Worm (Caenorhabditis elegans) whole organism, young adult: ENCODE measurements around the gene T12D8.9.
A peak's percentile ranks its signal among the peaks of the same experiment; 100 is the strongest.

ENCODE experiments used
- C17E4.6 ChIP-seq: fragments of 200-800 bp; sonication (Bioruptor generic); IDR thresholded peaks from 2 replicates; pipeline ENCODE4 v1.3.6; 2022; ENCODE audit warnings: missing genetic modification reagents, missing genetic modification characterization, missing compliant biosample characterization
- D2030.7 ChIP-seq: fragments of 200-800 bp; sonication (Bioruptor generic); IDR thresholded peaks from 2 replicates; pipeline ENCODE4 v1.3.6; 2022; ENCODE audit warnings: missing genetic modification reagents, missing genetic modification characterization, missing compliant biosample characterization
- F33H1.4 ChIP-seq: fragments of 200-800 bp; sonication (Bioruptor generic); IDR thresholded peaks from 2 replicates; pipeline ENCODE4 v1.3.6; 2022; ENCODE audit warnings: missing genetic modification reagents, missing genetic modification characterization, missing compliant biosample characterization
- F57A8.1 ChIP-seq: fragments of 200-800 bp; sonication (Bioruptor generic); optimal IDR thresholded peaks from 2 replicates; lab custom pipeline; 2018; ENCODE audit warnings: mild to moderate bottlenecking, missing genetic modification characterization, moderate library complexity, missing compliant biosample characterization
- K12H6.12 ChIP-seq: fragments of 200-800 bp; sonication (Bioruptor generic); optimal IDR thresholded peaks from 2 replicates; lab custom pipeline; 2018; ENCODE audit warnings: mild to moderate bottlenecking, missing genetic modification characterization, missing compliant biosample characterization
- Y53F4B.3 ChIP-seq: fragments of 200-800 bp; sonication (Bioruptor generic); IDR thresholded peaks from 2 replicates; pipeline ENCODE4 v1.3.6; 2022; ENCODE audit warnings: missing genetic modification reagents, missing genetic modification characterization, missing compliant biosample characterization
- Y53G8AR.9 ChIP-seq: fragments of 200-800 bp; sonication (Bioruptor generic); conservative IDR thresholded peaks from 2 replicates; pipeline ENCODE4 v1.3.6; 2022; ENCODE audit warnings: missing genetic modification reagents, missing genetic modification characterization, missing compliant biosample characterization
- Y79H2A.3 ChIP-seq: fragments of 200-800 bp; sonication (Bioruptor generic); conservative IDR thresholded peaks from 2 replicates; pipeline ENCODE4 v1.3.6; 2022; ENCODE audit warnings: missing genetic modification reagents, missing genetic modification characterization, missing compliant biosample characterization
- akir-1 ChIP-seq: fragments of 200-800 bp; sonication (Bioruptor generic); optimal IDR thresholded peaks from 2 replicates; lab custom pipeline; 2018; ENCODE audit warnings: mild to moderate bottlenecking, missing genetic modification characterization, moderate library complexity, missing compliant biosample characterization
- aptf-2 ChIP-seq: fragments of 200-800 bp; sonication (Bioruptor generic); conservative IDR thresholded peaks from 2 replicates; pipeline ENCODE4 v1.3.6; 2022; ENCODE audit warnings: missing genetic modification reagents, missing genetic modification characterization, missing compliant biosample characterization
- atf-7 ChIP-seq: sonication (generic microtip); optimal IDR thresholded peaks from 2 replicates; lab custom pipeline; 2017; ENCODE audit warnings: mild to moderate bottlenecking, missing genetic modification characterization, missing compliant biosample characterization
- cebp-2 ChIP-seq: fragments of 200-800 bp; sonication (Bioruptor generic); IDR thresholded peaks from 2 replicates; pipeline ENCODE4 v1.3.6; 2022; ENCODE audit warnings: missing genetic modification characterization, missing compliant biosample characterization
- ceh-100 ChIP-seq: fragments of 200-800 bp; sonication (Bioruptor generic); IDR thresholded peaks from 2 replicates; pipeline ENCODE4 v1.3.6; 2022; ENCODE audit warnings: missing genetic modification reagents, missing genetic modification characterization, missing compliant biosample characterization
- ceh-27 ChIP-seq: fragments of 200-800 bp; sonication (Bioruptor generic); optimal IDR thresholded peaks from 2 replicates; lab custom pipeline; 2018; ENCODE audit warnings: mild to moderate bottlenecking, missing genetic modification characterization, moderate library complexity, missing compliant biosample characterization
- die-1 ChIP-seq: sonication (generic microtip); optimal IDR thresholded peaks from 2 replicates; lab custom pipeline; 2016; ENCODE audit warnings: missing genotype, mild to moderate bottlenecking, missing genetic modification characterization, missing compliant biosample characterization
- dox-1 ChIP-seq: fragments of 200-800 bp; sonication (Bioruptor generic); IDR thresholded peaks from 2 replicates; pipeline ENCODE4 v1.3.6; 2022; ENCODE audit warnings: missing genetic modification reagents, missing genetic modification characterization, missing compliant biosample characterization
- egl-18 ChIP-seq: fragments of 200-800 bp; sonication (Bioruptor generic); IDR thresholded peaks from 2 replicates; pipeline ENCODE4 v1.3.6; 2022; ENCODE audit warnings: missing genetic modification reagents, missing genetic modification characterization, missing compliant biosample characterization
- egrh-3 ChIP-seq: fragments of 200-800 bp; sonication (Bioruptor generic); IDR thresholded peaks from 2 replicates; pipeline ENCODE4 v1.3.6; 2022; ENCODE audit warnings: missing genetic modification reagents, missing genetic modification characterization, missing compliant biosample characterization
- ekl-4 ChIP-seq: fragments of 200-800 bp; sonication (Bioruptor generic); IDR thresholded peaks from 2 replicates; pipeline ENCODE4 v1.3.6; 2022; ENCODE audit warnings: missing genetic modification reagents, missing genetic modification characterization, missing compliant biosample characterization
- ets-4 ChIP-seq: fragments of 200-800 bp; sonication (Bioruptor generic); optimal IDR thresholded peaks from 2 replicates; lab custom pipeline; 2018; ENCODE audit warnings: mild to moderate bottlenecking, missing genetic modification characterization, missing compliant biosample characterization
- gei-17 ChIP-seq: fragments of 200-800 bp; sonication (Bioruptor generic); optimal IDR thresholded peaks from 2 replicates; lab custom pipeline; 2018; ENCODE audit warnings: mild to moderate bottlenecking, missing genetic modification characterization, missing compliant biosample characterization
- hlh-12 ChIP-seq: sonication (generic microtip); optimal IDR thresholded peaks from 2 replicates; lab custom pipeline; 2016; ENCODE audit warnings: missing genetic modification characterization, missing compliant biosample characterization
- hlh-26 ChIP-seq: fragments of 200-800 bp; sonication (Bioruptor generic); conservative IDR thresholded peaks from 2 replicates; pipeline ENCODE4 v1.3.6; 2022; ENCODE audit warnings: missing genetic modification reagents, missing genetic modification characterization, missing compliant biosample characterization
- hmg-1.2 ChIP-seq: fragments of 200-800 bp; sonication (Bioruptor generic); IDR thresholded peaks from 2 replicates; pipeline ENCODE4 v1.3.6; 2022; ENCODE audit warnings: missing genetic modification reagents, missing genetic modification characterization, missing compliant biosample characterization
- lag-1 ChIP-seq: fragments of 200-800 bp; sonication (Bioruptor generic); IDR thresholded peaks from 2 replicates; pipeline ENCODE4 v1.3.6; 2022; ENCODE audit warnings: missing genetic modification reagents, missing genetic modification characterization, missing compliant biosample characterization
- let-526 ChIP-seq: fragments of 200-800 bp; sonication (Bioruptor generic); IDR thresholded peaks from 2 replicates; pipeline ENCODE4 v1.3.6; 2022; ENCODE audit warnings: missing genetic modification reagents, missing genetic modification characterization, missing compliant biosample characterization
- lin-40 ChIP-seq: sonication (generic microtip); optimal IDR thresholded peaks from 2 replicates; lab custom pipeline; 2016; ENCODE audit warnings: missing genetic modification characterization, mild to moderate bottlenecking, missing compliant biosample characterization, missing genotype, missing genetic modification reagents
- mcd-1 ChIP-seq: fragments of 200-800 bp; sonication (Bioruptor generic); IDR thresholded peaks from 2 replicates; pipeline ENCODE4 v1.3.6; 2022; ENCODE audit warnings: missing genetic modification reagents, missing genetic modification characterization, missing compliant biosample characterization
- mel-28 ChIP-seq: sonication (generic microtip); optimal IDR thresholded peaks from 2 replicates; lab custom pipeline; 2016; ENCODE audit warnings: borderline replicate concordance, mild to moderate bottlenecking, missing genetic modification characterization, missing compliant biosample characterization
- nfyb-1 ChIP-seq: fragments of 200-800 bp; sonication (Bioruptor generic); IDR thresholded peaks from 2 replicates; pipeline ENCODE4 v1.3.6; 2022; ENCODE audit warnings: missing genetic modification reagents, missing genetic modification characterization, missing compliant biosample characterization
- nhr-120 ChIP-seq: fragments of 200-800 bp; sonication (Bioruptor generic); IDR thresholded peaks from 2 replicates; pipeline ENCODE4 v1.3.6; 2022; ENCODE audit warnings: missing genetic modification characterization, missing compliant biosample characterization
- nhr-80 ChIP-seq: sonication (generic microtip); optimal IDR thresholded peaks from 2 replicates; lab custom pipeline; 2016; ENCODE audit warnings: missing genetic modification characterization, missing compliant biosample characterization
- pbrm-1 ChIP-seq: fragments of 200-800 bp; sonication (Bioruptor generic); IDR thresholded peaks from 2 replicates; pipeline ENCODE4 v1.3.6; 2022; ENCODE audit warnings: missing genetic modification reagents, missing genetic modification characterization, missing compliant biosample characterization
- rcor-1 ChIP-seq: fragments of 200-800 bp; sonication (Bioruptor generic); IDR thresholded peaks from 2 replicates; pipeline ENCODE4 v1.3.6; 2022; ENCODE audit warnings: missing genetic modification reagents, missing genetic modification characterization, missing compliant biosample characterization
- snpc-1.1 ChIP-seq: sonication (generic microtip); optimal IDR thresholded peaks from 2 replicates; lab custom pipeline; 2017; ENCODE audit warnings: missing genetic modification characterization, mild to moderate bottlenecking, missing compliant biosample characterization, antibody characterized with exemption, moderate library complexity, missing genotype, missing genetic modification reagents; ENCODE audit not compliant: insufficient read depth
- snpc-4 ChIP-seq, 5 experiments: fragments of 150-350 bp in 1 of 5; sonication (generic microtip) in 4 of 5; optimal IDR thresholded peaks; 2 replicates each; lab custom pipeline; 2014 to 2018; ENCODE audit warnings: missing genetic modification characterization in 5 of 5, missing biosample characterization in 3 of 5, antibody characterized with exemption in 2 of 5, mild to moderate bottlenecking in 2 of 5, missing compliant biosample characterization in 2 of 5, missing genotype in 2 of 5, moderate library complexity in 2 of 5, missing genetic modification reagents in 1 of 5
- zfh-2 ChIP-seq: fragments of 200-800 bp; sonication (Bioruptor generic); conservative IDR thresholded peaks from 2 replicates; pipeline ENCODE4 v1.3.6; 2022; ENCODE audit warnings: missing genetic modification reagents, missing genetic modification characterization, missing compliant biosample characterization
- ztf-26 ChIP-seq: sonication (generic microtip); optimal IDR thresholded peaks from 2 replicates; lab custom pipeline; 2017; ENCODE audit warnings: missing genetic modification characterization, missing compliant biosample characterization
- ztf-28 ChIP-seq: fragments of 200-800 bp; sonication (Bioruptor generic); IDR thresholded peaks from 2 replicates; pipeline ENCODE4 v1.3.6; 2022; ENCODE audit warnings: missing genetic modification reagents, missing genetic modification characterization, missing compliant biosample characterization

T12D8.9 gene

DNA sequence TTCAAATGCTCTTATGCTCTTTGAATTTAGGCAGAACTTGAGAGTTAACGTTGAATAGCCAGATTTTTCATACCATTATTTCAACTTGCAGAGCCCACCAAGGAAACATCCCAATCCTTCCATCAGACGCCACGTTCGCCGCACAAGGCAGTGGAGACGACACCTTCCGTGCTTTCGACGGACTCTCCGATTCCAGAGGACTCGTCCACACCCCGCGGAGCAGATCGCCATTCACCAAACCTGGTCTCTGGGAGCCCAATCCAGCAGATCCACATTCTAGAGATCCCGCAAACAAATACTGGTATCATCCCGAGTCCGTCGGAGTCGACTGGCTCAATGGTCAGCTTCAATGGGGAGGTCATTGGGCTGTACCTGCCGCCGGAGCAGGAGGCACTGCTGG, 36.8 kb upstream of the T12D8.9 start:
- TF ChIP-seq die-1 (tag; lab: Kevin White, UChicago), result no peak
- TF ChIP-seq aptf-2 (GFP tag; lab: Robert Waterston, UW), result 0 out of 2 replicates have a peak, but pooled peaks have one; percentile 12
- peak; percentile 80 for TF ChIP-seq zfh-2 (GFP tag; lab: Robert Waterston, UW)

- TF ChIP-seq Y53G8AR.9 (no peak), atf-7 (tag; lab: Kevin White, UChicago) (no peak), Y79H2A.3 (no peak), gei-17 (GFP tag; lab: Kevin White, UChicago) (no peak)
These were observed 36.4 kb upstream of the T12D8.9 start, which contains the start of gene T05D4.5 for ce11 chrIII:13580538-13580937. T05D4.5 (plus strand) TSS chrIII:13580838.

DNA sequence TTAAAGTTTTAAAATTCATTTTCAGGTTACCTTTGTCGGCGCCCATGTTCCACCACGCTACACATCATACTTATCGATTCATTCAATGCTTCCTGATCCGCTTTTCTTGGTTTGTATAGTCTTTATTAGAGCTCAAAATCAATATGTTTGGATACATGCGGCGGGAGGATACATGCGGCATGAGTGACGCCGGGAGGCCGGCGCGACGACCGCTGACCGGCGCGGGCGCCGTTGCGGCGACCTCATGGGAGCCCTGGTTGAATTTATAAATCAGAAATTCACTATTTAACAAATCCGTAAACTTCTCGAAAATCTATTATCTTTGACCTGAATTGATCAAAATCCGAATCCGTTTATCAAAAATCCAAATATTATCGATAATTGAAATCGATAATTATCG, 35.2 kb upstream of the T12D8.9 start:
- TF ChIP-seq egrh-3 (GFP tag; lab: Robert Waterston, UW) (peak; percentile 18; the same call in 1 of the 2 replicates), zfh-2 (GFP tag; lab: Robert Waterston, UW) (peak; percentile 80), rcor-1 (GFP tag; lab: Robert Waterston, UW) (no peak)
- TF ChIP-seq, all 124 proteins: peak for 2

DNA sequence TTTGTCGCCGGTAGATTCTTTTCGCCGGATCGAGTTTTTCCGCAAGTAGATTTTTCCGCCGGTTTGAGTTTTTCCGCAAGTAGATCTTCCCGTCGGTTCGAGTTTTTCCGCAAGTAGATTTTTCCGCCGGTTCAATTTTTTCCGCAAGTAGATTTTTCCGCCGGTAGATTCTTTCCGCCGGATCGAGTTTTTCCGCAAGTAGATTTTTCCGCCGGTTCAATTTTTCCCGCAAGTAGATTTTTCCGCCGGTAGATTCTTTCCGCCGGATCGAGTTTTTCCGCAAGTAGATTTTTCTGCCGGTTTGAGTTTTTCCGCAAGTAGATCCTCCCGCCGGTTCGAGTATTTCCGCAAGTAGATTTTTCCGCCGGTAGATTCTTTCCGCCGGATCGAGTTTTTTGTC, 31.8 kb upstream of the T12D8.9 start:
- TF ChIP-seq egl-18 (GFP tag; lab: Robert Waterston, UW) (peak; percentile 77; the same call in 1 of the 2 replicates), cebp-2 (GFP tag; lab: Robert Waterston, UW) (0 out of 2 replicates have a peak, but pooled peaks have one; percentile 39), ztf-28 (GFP tag; lab: Robert Waterston, UW) (peak; percentile 38; the same call in 1 of the 2 replicates), D2030.7 (GFP tag; lab: Robert Waterston, UW) (0 out of 2 replicates have a peak, but pooled peaks have one; percentile 14)

ce11 chrIII:13600254-13600653, 16.6 kb upstream of the T12D8.9 start:
- TF ChIP-seq ekl-4 (GFP tag; lab: Robert Waterston, UW), result no peak
- TF ChIP-seq ets-4 (GFP tag; lab: Kevin White, UChicago), result no peak
- TF ChIP-seq snpc-4 (GFP tag; optimal IDR thresholded peaks at IDR 0.05; lab: Kevin White, UChicago), result no peak
- TF ChIP-seq snpc-4 (tag; optimal IDR thresholded peaks at IDR 0.05; lab: Kevin White, UChicago), result peak in 2 of 4 experiments; percentile 36 to 84
- TF ChIP-seq pbrm-1 (GFP tag; lab: Robert Waterston, UW), result 0 out of 2 replicates have a peak, but pooled peaks have one; percentile 18
- TF ChIP-seq ceh-100 (GFP tag; lab: Robert Waterston, UW), result no peak
- no peak for TF ChIP-seq F57A8.1 (GFP tag; lab: Kevin White, UChicago)
- TF ChIP-seq F33H1.4 (GFP tag; lab: Robert Waterston, UW), result no peak
- no peak for TF ChIP-seq C17E4.6
- no peak for TF ChIP-seq nhr-80
- no peak for TF ChIP-seq ztf-26 (tag; lab: Kevin White, UChicago)
- TF ChIP-seq nhr-120 (GFP tag; lab: Robert Waterston, UW), result no peak
- no peak for TF ChIP-seq nfyb-1
- no peak for TF ChIP-seq gei-17 (GFP tag; lab: Kevin White, UChicago)
- TF ChIP-seq snpc-1.1 (tag; lab: Kevin White, UChicago), result peak; percentile 24
- TF ChIP-seq hlh-26 (GFP tag; lab: Robert Waterston, UW), result no peak

DNA sequence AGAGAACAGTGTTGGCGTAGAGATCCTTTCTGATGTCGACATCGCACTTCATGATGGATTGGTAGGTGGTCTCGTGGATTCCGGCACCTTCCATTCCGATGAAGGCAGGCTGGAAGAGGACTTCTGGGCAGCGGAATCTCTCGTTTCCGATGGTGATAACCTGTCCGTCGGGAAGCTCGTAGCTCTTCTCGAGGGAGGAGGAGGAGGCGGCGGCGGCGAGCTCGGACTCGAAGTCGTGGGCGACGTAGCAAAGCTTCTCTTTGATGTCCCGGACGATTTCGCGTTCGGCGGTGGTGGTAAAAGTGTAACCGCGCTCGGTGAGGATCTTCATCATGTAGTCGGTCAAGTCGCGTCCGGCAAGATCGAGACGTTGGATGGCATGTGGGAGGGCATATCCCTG, 12.1 kb upstream of the T12D8.9 start:
- TF ChIP-seq lag-1 (GFP tag; lab: Robert Waterston, UW) (no peak), ceh-27 (GFP tag; lab: Kevin White, UChicago) (no peak), let-526 (GFP tag; lab: Robert Waterston, UW) (no peak), cebp-2 (GFP tag; lab: Robert Waterston, UW) (0 out of 2 replicates have a peak, but pooled peaks have one; percentile 36), lin-40 (tag; lab: Kevin White, UChicago) (no peak), hmg-1.2 (no peak), K12H6.12 (no peak), hlh-26 (GFP tag; lab: Robert Waterston, UW) (no peak), Y53F4B.3 (no peak), egrh-3 (GFP tag; lab: Robert Waterston, UW) (peak; percentile 64; the same call in 1 of the 2 replicates), hlh-12 (tag; lab: Kevin White, UChicago) (no peak), dox-1 (GFP tag; lab: Robert Waterston, UW) (no peak), mcd-1 (GFP tag; lab: Robert Waterston, UW) (no peak), mel-28 (tag; lab: Kevin White, UChicago) (no peak), akir-1 (GFP tag; lab: Kevin White, UChicago) (no peak)
